Fruit fly (Drosophila melanogaster): ENCODE data around the gene emei.

The emei gene

dm6 chr3L:11118627-11119395, 9.3 kb downstream of the emei start (continued):
- no peak for TF ChIP-seq oc (tag; optimal IDR thresholded peaks at IDR 0.05)
- TF ChIP-seq CG16815 (GFP tag; optimal IDR thresholded peaks at IDR 0.05) = peak; percentile 3
- TF ChIP-seq jumu (GFP tag; optimal IDR thresholded peaks at IDR 0.05) = peak; percentile 39
- 0 out of 2 replicates have a peak, but pooled peaks have one; percentile 27 for TF ChIP-seq CG11247 (GFP tag; IDR thresholded peaks at IDR 0.05)
- peak; percentile 91; the same call in 2 of the 3 replicates for TF ChIP-seq so (GFP tag; IDR thresholded peaks at IDR 0.05)
- peak; percentile 83 for TF ChIP-seq Kr (GFP tag; optimal IDR thresholded peaks at IDR 0.05)
- 0 out of 3 replicates have a peak, but pooled peaks have one; percentile 47 for TF ChIP-seq gce (GFP tag; IDR thresholded peaks at IDR 0.05)
- TF ChIP-seq unc-4 (GFP tag; IDR thresholded peaks at IDR 0.05; ENCODE audit: partially characterized antibody) = 0 out of 2 replicates have a peak, but pooled peaks have one; percentile 45
- TF ChIP-seq az2 (GFP tag; optimal IDR thresholded peaks at IDR 0.05) = peak; percentile 18
- no peak for TF ChIP-seq CG16813 (GFP tag; IDR thresholded peaks at IDR 0.05; ENCODE audit: partially characterized antibody)
- TF ChIP-seq pan (optimal IDR thresholded peaks at IDR 0.05) = no peak
- TF ChIP-seq pan (GFP tag; optimal IDR thresholded peaks at IDR 0.05 in 1 of 2, IDR thresholded peaks at IDR 0.05 in 1 of 2) = peak in 1 of 2 experiments; percentile 47
- TF ChIP-seq gro (GFP tag; optimal IDR thresholded peaks at IDR 0.05) = peak; percentile 72
- TF ChIP-seq prd (optimal IDR thresholded peaks at IDR 0.05) = no peak
- TF ChIP-seq prd (GFP tag; IDR thresholded peaks at IDR 0.05) = peak; percentile 47; the same call in 2 of the 3 replicates
- TF ChIP-seq CG31365 (tag; optimal IDR thresholded peaks at IDR 0.05) = peak; percentile 77
- peak; percentile 83 for TF ChIP-seq CG12236 (GFP tag; optimal IDR thresholded peaks at IDR 0.05)
- peak; percentile 58 for TF ChIP-seq odd (GFP tag; optimal IDR thresholded peaks at IDR 0.05)
- peak; percentile 68 for TF ChIP-seq exex (tag; optimal IDR thresholded peaks at IDR 0.05)
- peak; percentile 60 for TF ChIP-seq gcm2 (GFP tag; optimal IDR thresholded peaks at IDR 0.05)
- peak; percentile 99 for TF ChIP-seq kni (GFP tag; optimal IDR thresholded peaks at IDR 0.05)
- TF ChIP-seq ash1 (GFP tag; optimal IDR thresholded peaks at IDR 0.05) = peak; percentile 79
- TF ChIP-seq CG7556 (GFP tag; optimal IDR thresholded peaks at IDR 0.05) = peak; percentile 41
- TF ChIP-seq CG6683 (GFP tag; optimal IDR thresholded peaks at IDR 0.05) = peak; percentile 77
- peak; percentile 12 for TF ChIP-seq CG4617 (GFP tag; optimal IDR thresholded peaks at IDR 0.05; ENCODE audit: borderline replicate concordance)
- TF ChIP-seq CG9817 (tag; optimal IDR thresholded peaks at IDR 0.05) = peak; percentile 46
- TF ChIP-seq grn (GFP tag; optimal IDR thresholded peaks at IDR 0.05) = peak; percentile 73
- TF ChIP-seq unpg (GFP tag; optimal IDR thresholded peaks at IDR 0.05) = peak; percentile 61
- TF ChIP-seq kay (GFP tag; optimal IDR thresholded peaks at IDR 0.05) = peak; percentile 5
- no peak for TF ChIP-seq Oaz (GFP tag; IDR thresholded peaks at IDR 0.05)
- peak; percentile 69 for TF ChIP-seq CG10147 (GFP tag; optimal IDR thresholded peaks at IDR 0.05)
- peak; percentile 77 to 78 for TF ChIP-seq Trl (optimal IDR thresholded peaks at IDR 0.05)
- TF ChIP-seq Trl (GFP tag; optimal IDR thresholded peaks at IDR 0.05) = peak; percentile 59
- TF ChIP-seq Opbp (GFP tag; IDR thresholded peaks at IDR 0.05; ENCODE audit: partially characterized antibody) = 0 out of 3 replicates have a peak, but pooled peaks have one; percentile 26
- TF ChIP-seq CG43689 (GFP tag; IDR thresholded peaks at IDR 0.05) = no peak
- TF ChIP-seq nau (GFP tag; optimal IDR thresholded peaks at IDR 0.05) = peak; percentile 83
- no peak for TF ChIP-seq lov (optimal IDR thresholded peaks at IDR 0.05)
- TF ChIP-seq lov (GFP tag; IDR thresholded peaks at IDR 0.05) = peak; percentile 84; the same call in 2 of the 3 replicates
- no peak for TF ChIP-seq Sox102F (GFP tag; optimal IDR thresholded peaks at IDR 0.05)
- TF ChIP-seq wor (GFP tag; IDR thresholded peaks at IDR 0.05) = no peak
- TF ChIP-seq Atf-2 (GFP tag; optimal IDR thresholded peaks at IDR 0.05) = peak; percentile 55
- peak; percentile 88 for TF ChIP-seq fd102C (GFP tag; optimal IDR thresholded peaks at IDR 0.05)
- TF ChIP-seq bigmax (GFP tag; optimal IDR thresholded peaks at IDR 0.05) = peak; percentile 58
- peak; percentile 52; the same call in 1 of the 2 replicates for TF ChIP-seq Nf-YA (GFP tag; IDR thresholded peaks at IDR 0.05)
- TF ChIP-seq Hr51 (GFP tag; optimal IDR thresholded peaks at IDR 0.05) = peak; percentile 48 to 76
- no peak for TF ChIP-seq CG2129 (GFP tag; IDR thresholded peaks at IDR 0.05; ENCODE audit: partially characterized antibody)
- TF ChIP-seq ci (GFP tag; IDR thresholded peaks at IDR 0.05) = peak; percentile 92
- TF ChIP-seq CG10565 (GFP tag; optimal IDR thresholded peaks at IDR 0.05) = no peak
- TF ChIP-seq abd-A (tag; optimal IDR thresholded peaks at IDR 0.05) = peak; percentile 98
